Worm (Caenorhabditis elegans): ENCODE data around the gene rsp-8.

The rsp-8 gene

DNA sequence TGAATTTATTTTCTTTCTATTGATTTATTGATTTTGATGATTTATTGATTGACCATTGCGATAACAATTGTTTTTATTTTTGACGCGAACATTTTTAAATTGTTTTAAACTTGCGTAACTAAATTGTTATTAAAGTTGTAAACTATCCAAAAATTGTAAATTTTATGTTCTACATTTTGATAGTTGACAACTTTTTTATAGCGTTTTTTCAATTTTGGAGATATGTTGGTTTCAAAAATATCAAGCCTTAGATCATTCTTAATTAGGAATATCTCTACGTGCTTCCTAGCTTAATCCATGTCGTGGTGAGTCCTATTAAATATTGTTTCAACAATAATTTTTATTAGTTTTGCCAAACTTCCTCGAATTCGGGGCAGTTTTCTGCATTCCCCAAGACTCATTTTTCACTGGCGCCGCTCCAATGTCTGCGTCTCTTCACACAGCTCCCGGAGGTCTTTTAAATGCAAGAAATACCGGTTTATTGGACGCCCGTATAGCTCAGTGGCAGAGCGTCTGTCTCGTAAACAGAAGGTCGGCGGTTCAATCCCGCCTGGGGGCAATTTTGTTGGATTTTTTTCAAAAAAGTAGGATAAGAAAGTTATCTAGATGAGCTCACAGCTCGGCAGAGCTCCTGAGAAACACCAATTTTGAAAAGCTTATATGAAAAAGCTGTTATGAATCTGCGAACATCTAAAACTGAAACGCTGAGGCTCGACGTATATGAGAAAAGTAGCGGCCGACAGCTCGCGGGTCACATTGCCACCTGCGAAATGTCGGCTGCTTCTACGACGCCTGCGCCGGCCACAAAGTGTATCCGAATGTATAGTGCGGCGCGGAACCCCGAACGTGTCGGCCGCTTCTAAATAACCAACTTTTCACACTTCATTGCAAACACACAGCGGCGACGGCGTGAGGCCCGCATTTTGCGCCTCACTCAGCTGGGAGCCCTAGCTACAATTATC lies 33.6 kb upstream of the rsp-8 start, which contains the start of gene C24H11.2 (continued):
- peak; percentile 0 for TF ChIP-seq fkh-10 (GFP tag; optimal IDR thresholded peaks at IDR 0.05)
- peak; percentile 56 for TF ChIP-seq C16A3.4 (tag; optimal IDR thresholded peaks at IDR 0.05)
- TF ChIP-seq xbp-1 (tag; optimal IDR thresholded peaks at IDR 0.05) = peak; percentile 62
- peak in 1 of 2 experiments; percentile 48 for TF ChIP-seq mdl-1 (tag; optimal IDR thresholded peaks at IDR 0.05)
- TF ChIP-seq elt-3 (tag; optimal IDR thresholded peaks at IDR 0.05) = peak in 1 of 6 experiments; percentile 29
- peak; percentile 39 for TF ChIP-seq jun-1 (tag; optimal IDR thresholded peaks at IDR 0.05)

DNA sequence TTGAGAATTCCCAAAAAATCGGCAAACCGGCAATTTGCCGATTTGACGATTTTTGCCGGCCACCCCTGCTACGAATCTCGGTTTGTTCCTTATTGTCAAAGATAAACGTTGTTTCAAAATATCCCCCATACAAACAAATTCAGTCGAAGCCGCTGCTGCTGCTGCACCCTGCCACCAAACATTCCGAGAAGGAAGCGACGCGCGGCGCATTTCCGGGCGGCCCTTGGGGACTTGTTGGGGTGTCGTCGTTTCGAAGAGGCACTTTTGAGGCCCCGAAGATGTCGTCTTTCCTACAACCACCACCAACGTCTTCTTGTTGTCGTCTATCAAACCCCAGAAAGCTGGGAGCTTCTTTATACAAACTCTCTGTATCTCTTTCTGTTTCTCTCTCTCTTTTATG lies 31.8 kb upstream of the rsp-8 start:
- TF ChIP-seq unc-98 (GFP tag; IDR thresholded peaks at IDR 0.05) (no peak), efl-1 (optimal IDR thresholded peaks at IDR 0.05) (no peak), efl-1 (GFP tag; optimal IDR thresholded peaks at IDR 0.05 in 1 of 2) (peak in 1 of 2 experiments; percentile 78), lin-14 (GFP tag; optimal IDR thresholded peaks at IDR 0.05) (peak; percentile 69)

DNA sequence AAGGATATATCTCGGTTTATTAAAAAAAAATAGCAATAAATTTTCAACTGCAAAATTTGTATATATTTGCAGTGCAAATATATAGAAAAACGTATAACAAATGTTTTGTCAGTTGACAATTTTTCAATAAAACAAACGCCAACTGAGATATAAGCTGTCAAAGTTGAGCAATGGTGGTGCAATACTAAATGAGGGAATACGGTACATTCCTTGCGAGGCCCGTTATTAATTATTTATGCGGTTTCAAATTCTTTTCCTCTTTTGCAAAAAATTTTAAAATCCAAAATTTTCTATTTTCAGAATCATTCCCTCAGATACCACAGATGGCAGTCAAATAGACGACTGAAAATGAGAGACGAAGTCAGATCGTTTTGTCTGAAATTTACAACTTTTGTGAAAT lies 30.8 kb upstream of the rsp-8 start, which contains the start of gene twk-39:
Gene twk-39, plus strand, starts transcription at position 301 of the 400 bp plus-strand sequence.
- TF ChIP-seq nhr-19 (GFP tag; conservative IDR thresholded peaks at IDR 0.05) (no peak), elt-3 (tag; optimal IDR thresholded peaks at IDR 0.05) (no peak), lin-14 (GFP tag; optimal IDR thresholded peaks at IDR 0.05) (no peak), unc-86 (tag; optimal IDR thresholded peaks at IDR 0.05) (no peak), C04F5.9 (tag; optimal IDR thresholded peaks at IDR 0.05) (no peak), fos-1 (tag; optimal IDR thresholded peaks at IDR 0.05) (no peak), aly-2 (tag; optimal IDR thresholded peaks at IDR 0.05) (no peak), mab-9 (GFP tag; IDR thresholded peaks at IDR 0.05) (no peak), vab-15 (tag; optimal IDR thresholded peaks at IDR 0.05) (no peak), sup-37 (GFP tag; optimal IDR thresholded peaks at IDR 0.05) (no peak), blmp-1 (tag; optimal IDR thresholded peaks at IDR 0.05) (no peak), snpc-4 (tag; optimal IDR thresholded peaks at IDR 0.05) (no peak), efl-3 (GFP tag; optimal IDR thresholded peaks at IDR 0.05) (no peak), nhr-12 (tag; optimal IDR thresholded peaks at IDR 0.05) (no peak), lsy-2 (tag; optimal IDR thresholded peaks at IDR 0.05) (no peak), nhr-47 (tag; optimal IDR thresholded peaks at IDR 0.05) (no peak), mef-2 (tag; optimal IDR thresholded peaks at IDR 0.05) (no peak)

DNA sequence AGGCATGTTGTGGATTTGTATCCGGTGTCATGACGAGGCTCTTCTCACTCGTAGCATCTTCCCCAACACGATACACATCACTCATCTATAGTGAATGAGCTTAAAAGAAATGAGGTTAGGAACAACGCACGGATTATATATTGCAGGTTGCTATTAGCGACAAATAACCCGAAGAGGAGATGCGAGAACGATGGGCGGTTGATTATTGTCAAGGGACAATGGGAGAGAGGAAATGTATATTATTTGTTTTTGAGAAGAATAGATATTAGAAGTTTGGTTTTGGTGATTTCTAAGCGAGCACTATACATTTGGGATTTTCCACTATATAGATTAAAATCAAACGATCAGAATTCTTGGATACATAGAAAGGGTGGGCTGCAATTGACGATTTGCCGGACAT lies 19.5 kb upstream of the rsp-8 start, which contains the start of gene C18D11.7:
Gene C18D11.7, minus strand, starts transcription at position 101 of the 400 bp plus-strand sequence.
- peak; percentile 15 for TF ChIP-seq dsc-1 (tag; optimal IDR thresholded peaks at IDR 0.05)
- no peak for TF ChIP-seq ets-5 (GFP tag; IDR thresholded peaks at IDR 0.05)

DNA sequence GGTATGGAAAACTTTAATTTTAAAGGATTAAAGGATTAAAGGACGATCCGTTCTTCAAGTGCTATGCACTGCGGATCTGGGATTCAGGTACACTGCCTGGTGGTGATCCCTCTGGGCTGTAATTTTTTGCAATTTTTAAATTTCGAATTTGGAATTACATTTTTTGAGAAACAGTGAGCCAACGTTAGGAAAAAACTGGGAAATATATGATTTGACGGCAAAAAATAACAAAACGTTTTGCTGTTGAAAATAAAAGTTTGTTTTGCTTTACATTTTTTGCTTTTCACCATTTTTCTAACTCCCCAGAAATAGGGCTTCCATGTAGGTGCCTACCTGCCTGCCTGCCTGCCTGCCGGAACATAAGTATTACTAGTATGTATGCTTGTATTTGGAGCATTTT lies 18.8 kb upstream of the rsp-8 start, which contains the start of gene C18D11.10:
Gene C18D11.10, plus strand, starts transcription at position 301 of the 400 bp plus-strand sequence.
- TF ChIP-seq lin-39 (tag; optimal IDR thresholded peaks at IDR 0.05) (no peak), unc-98 (GFP tag; IDR thresholded peaks at IDR 0.05) (no peak), unc-30 (tag; optimal IDR thresholded peaks at IDR 0.05) (no peak), unc-86 (tag; optimal IDR thresholded peaks at IDR 0.05) (no peak)

ce11 chrIII:11808818-11809217 lies 17.4 kb upstream of the rsp-8 start, which contains the start of gene C18D11.9:
TSS of gene C18D11.9 (plus strand) at chrIII:11809118.
- TF ChIP-seq efl-1 (optimal IDR thresholded peaks at IDR 0.05) (no peak), efl-1 (GFP tag; optimal IDR thresholded peaks at IDR 0.05 in 1 of 2) (peak in 1 of 2 experiments; percentile 31), egl-13 (tag; optimal IDR thresholded peaks at IDR 0.05) (no peak)
